Worm (Caenorhabditis elegans) whole organism, L4 larva: ENCODE data around the gene ZK381.2.

Experiments used
- R02D3.7 ChIP-seq: fragments of 150-350 bp; sonication (generic microtip); optimal IDR thresholded peaks from 3 replicates; lab custom pipeline; 2014; ENCODE audit warnings: missing biosample characterization, missing genetic modification characterization
- ZK546.5 ChIP-seq, 2 experiments: sonication (generic microtip); optimal IDR thresholded peaks; 2 replicates each; lab custom pipeline; 2017; ENCODE audit warnings: missing biosample characterization in 2 of 2, missing genetic modification characterization in 2 of 2
- egl-43 ChIP-seq: fragments of 200-800 bp; sonication (Bioruptor generic); IDR thresholded peaks from 2 replicates; pipeline ENCODE4 v1.3.6; 2022; ENCODE audit warnings: missing genetic modification reagents, missing genetic modification characterization, missing compliant biosample characterization
- lir-3 ChIP-seq: sonication (generic microtip); optimal IDR thresholded peaks from 2 replicates; lab custom pipeline; 2016; ENCODE audit warnings: mild to moderate bottlenecking, missing genetic modification characterization, missing compliant biosample characterization
- nhr-77 ChIP-seq: fragments of 150-350 bp; optimal IDR thresholded peaks from 2 replicates; lab custom pipeline; 2014; ENCODE audit warnings: missing biosample characterization, missing genetic modification characterization
- ztf-11 ChIP-seq: fragments of 150-350 bp; optimal IDR thresholded peaks from 2 replicates; lab custom pipeline; 2014; ENCODE audit warnings: missing biosample characterization, missing genetic modification characterization

- no peak for TF ChIP-seq R02D3.7 (tag; lab: Kevin White, UChicago)
- TF ChIP-seq ZK546.5 (tag; optimal IDR thresholded peaks at IDR 0.05; lab: Kevin White, UChicago): no peak
- TF ChIP-seq egl-43 (GFP tag; lab: Robert Waterston, UW): no peak
- TF ChIP-seq ztf-11 (tag; lab: Kevin White, UChicago): no peak
- no peak for TF ChIP-seq nhr-77 (tag; lab: Kevin White, UChicago)
- TF ChIP-seq lir-3 (tag; lab: Kevin White, UChicago): no peak
Observed at ce11 chrIV:7010835-7011234, 45.5 kb downstream of the ZK381.2 start, which contains the start of gene C25A8.1.
